ENCODE assay signal across 4 fruit fly cellular contexts in genomic region chr2L:11268933-11269631, dm6.
A peak's percentile ranks its signal among the peaks of the same experiment; 100 is the strongest.
TF ChIP-seq lines count a peak whose summit lies in the region.

Gene cmet, minus strand, starts transcription at chr2L:11269002.

TF ChIP-seq in whole organism, adult, 20 proteins besides CTCF, POLR2A, EP300 and RAD21 (continued from another document):
- TF ChIP-seq Clk (GFP tag; optimal IDR thresholded peaks at IDR 0.05; lab: Kevin White, UChicago) = no peak

TF ChIP-seq in whole organism, embryonic, 481 proteins besides CTCF, POLR2A, EP300 and RAD21 (continued from another document and continues in another):
- TF ChIP-seq nom (GFP tag; optimal IDR thresholded peaks at IDR 0.05; lab: Kevin White, UChicago) (no peak), CG17328 (GFP tag; IDR thresholded peaks at IDR 0.05; lab: Robert Waterston, UW) (peak; percentile 39; the same call in 1 of the 2 replicates), CG8281 (tag; optimal IDR thresholded peaks at IDR 0.05; lab: Kevin White, UChicago) (no peak), lola (GFP tag; optimal IDR thresholded peaks at IDR 0.05; lab: Kevin White, UChicago) (peak in 2 of 3 experiments; percentile 62 to 94), CG10366 (GFP tag; IDR thresholded peaks at IDR 0.05; lab: Robert Waterston, UW) (no peak; the same call in 1 of the 2 replicates), Elba2 (GFP tag; optimal IDR thresholded peaks at IDR 0.05; lab: Kevin White, UChicago) (peak; percentile 85), jigr1 (GFP tag; IDR thresholded peaks at IDR 0.05; lab: Robert Waterston, UW) (no peak), gem (tag; optimal IDR thresholded peaks at IDR 0.05; lab: Kevin White, UChicago) (peak; percentile 66), nerfin-2 (GFP tag; IDR thresholded peaks at IDR 0.05; lab: Robert Waterston, UW; ENCODE audit: partially characterized antibody) (peak; percentile 96), tx (GFP tag; optimal IDR thresholded peaks at IDR 0.05; lab: Kevin White, UChicago) (peak; percentile 60), Taf1 (GFP tag; IDR thresholded peaks at IDR 0.05; lab: Robert Waterston, UW) (peak; percentile 19; the same call in 1 of the 2 replicates), Rfx (GFP tag; IDR thresholded peaks at IDR 0.05; lab: Robert Waterston, UW) (peak; percentile 78), lmd (GFP tag; IDR thresholded peaks at IDR 0.05; lab: Robert Waterston, UW) (peak; percentile 46; the same call in 1 of the 2 replicates), Dref (GFP tag; IDR thresholded peaks at IDR 0.05; lab: Robert Waterston, UW) (peak; percentile 98), dati (GFP tag; IDR thresholded peaks at IDR 0.05; lab: Robert Waterston, UW) (no peak), pb (GFP tag; optimal IDR thresholded peaks at IDR 0.05; lab: Kevin White, UChicago) (peak; percentile 35), CG4360 (GFP tag; IDR thresholded peaks at IDR 0.05; lab: Robert Waterston, UW) (no peak), Aef1 (GFP tag; IDR thresholded peaks at IDR 0.05; lab: Robert Waterston, UW) (0 out of 3 replicates have a peak, but pooled peaks have one; percentile 31), CG9817 (tag; optimal IDR thresholded peaks at IDR 0.05; lab: Kevin White, UChicago) (peak; percentile 72), disco-r (GFP tag; optimal IDR thresholded peaks at IDR 0.05; lab: Kevin White, UChicago) (peak; percentile 18), slbo (GFP tag; IDR thresholded peaks at IDR 0.05; lab: Robert Waterston, UW) (peak; percentile 81), CG10274 (GFP tag; optimal IDR thresholded peaks at IDR 0.05; lab: Kevin White, UChicago) (no peak), unc-4 (GFP tag; IDR thresholded peaks at IDR 0.05; lab: Robert Waterston, UW; ENCODE audit: partially characterized antibody) (peak; percentile 79), odd (GFP tag; optimal IDR thresholded peaks at IDR 0.05; lab: Kevin White, UChicago) (no peak), lov (optimal IDR thresholded peaks at IDR 0.05; lab: Kevin White, UChicago) (no peak), lov (GFP tag; IDR thresholded peaks at IDR 0.05; lab: Robert Waterston, UW) (no peak), bigmax (GFP tag; optimal IDR thresholded peaks at IDR 0.05; lab: Kevin White, UChicago) (no peak), CG1603 (tag; optimal IDR thresholded peaks at IDR 0.05; lab: Kevin White, UChicago) (peak; percentile 89), vfl (GFP tag; optimal IDR thresholded peaks at IDR 0.05; lab: Kevin White, UChicago) (peak; percentile 24), gt (GFP tag; IDR thresholded peaks at IDR 0.05; lab: Robert Waterston, UW) (no peak), chinmo (GFP tag; IDR thresholded peaks at IDR 0.05; lab: Robert Waterston, UW; ENCODE audit: partially characterized antibody) (peak; percentile 79; the same call in 2 of the 4 replicates), E2f2 (GFP tag; IDR thresholded peaks at IDR 0.05; lab: Robert Waterston, UW) (peak; percentile 91), emc (GFP tag; optimal IDR thresholded peaks at IDR 0.05; lab: Kevin White, UChicago) (peak; percentile 18), gsb-n (tag; optimal IDR thresholded peaks at IDR 0.05; lab: Kevin White, UChicago) (peak; percentile 20), jing (GFP tag; optimal IDR thresholded peaks at IDR 0.05; lab: Kevin White, UChicago) (no peak), usp (GFP tag; optimal IDR thresholded peaks at IDR 0.05; lab: Kevin White, UChicago) (no peak), Scr (GFP tag; IDR thresholded peaks at IDR 0.05; lab: Robert Waterston, UW; ENCODE audit: partially characterized antibody) (peak; percentile 81), CG11247 (GFP tag; IDR thresholded peaks at IDR 0.05; lab: Robert Waterston, UW) (peak; percentile 48), Hr3 (GFP tag; optimal IDR thresholded peaks at IDR 0.05; lab: Kevin White, UChicago) (peak; percentile 49), CG13775 (GFP tag; optimal IDR thresholded peaks at IDR 0.05; lab: Kevin White, UChicago) (peak; percentile 45), Ssrp (tag; optimal IDR thresholded peaks at IDR 0.05; lab: Kevin White, UChicago) (peak; percentile 25), jumu (GFP tag; optimal IDR thresholded peaks at IDR 0.05; lab: Kevin White, UChicago) (peak; percentile 70)

TF ChIP-seq in whole organism, prepupa, 60 proteins besides CTCF, POLR2A, EP300 and RAD21 (continued from another document):
- TF ChIP-seq Ets96B (tag; optimal IDR thresholded peaks at IDR 0.05; lab: Kevin White, UChicago) = peak; percentile 11
- TF ChIP-seq CG10631 (GFP tag; optimal IDR thresholded peaks at IDR 0.05; lab: Kevin White, UChicago) = peak; percentile 59
- no peak for TF ChIP-seq vri (GFP tag; optimal IDR thresholded peaks at IDR 0.05; lab: Kevin White, UChicago)
- no peak for TF ChIP-seq svp (GFP tag; lab: Kevin White, UChicago)
- TF ChIP-seq eg (GFP tag; IDR thresholded peaks at IDR 0.05; lab: Robert Waterston, UW) = peak; percentile 41; the same call in 1 of the 3 replicates
- TF ChIP-seq fd85E (GFP tag; optimal IDR thresholded peaks at IDR 0.05; lab: Kevin White, UChicago) = no peak
- TF ChIP-seq CG3919 (GFP tag; optimal IDR thresholded peaks at IDR 0.05; lab: Kevin White, UChicago) = no peak
- no peak for TF ChIP-seq Sox15 (GFP tag; optimal IDR thresholded peaks at IDR 0.05; lab: Kevin White, UChicago)
- TF ChIP-seq CG6854 (GFP tag; optimal IDR thresholded peaks at IDR 0.05; lab: Kevin White, UChicago) = no peak
- peak; percentile 33 for TF ChIP-seq dsx (GFP tag; optimal IDR thresholded peaks at IDR 0.05; lab: Kevin White, UChicago; ENCODE audit: poor library complexity, severe bottlenecking)
- no peak for TF ChIP-seq CG10669 (GFP tag; optimal IDR thresholded peaks at IDR 0.05; lab: Kevin White, UChicago)
- no peak for TF ChIP-seq Eip93F (GFP tag; optimal IDR thresholded peaks at IDR 0.05; lab: Kevin White, UChicago)
- no peak for TF ChIP-seq Blimp-1 (GFP tag; optimal IDR thresholded peaks at IDR 0.05; lab: Kevin White, UChicago)
- no peak for TF ChIP-seq CG11294 (GFP tag; IDR thresholded peaks at IDR 0.05; lab: Robert Waterston, UW)
- TF ChIP-seq fd59A (GFP tag; optimal IDR thresholded peaks at IDR 0.05; lab: Kevin White, UChicago) = no peak
- no peak for TF ChIP-seq CG16779 (tag; optimal IDR thresholded peaks at IDR 0.05; lab: Kevin White, UChicago)
- TF ChIP-seq CG32006 (GFP tag; optimal IDR thresholded peaks at IDR 0.05; lab: Kevin White, UChicago) = no peak
- no peak for TF ChIP-seq achi (GFP tag; optimal IDR thresholded peaks at IDR 0.05; lab: Kevin White, UChicago)
- TF ChIP-seq CG1621 (tag; optimal IDR thresholded peaks at IDR 0.05; lab: Kevin White, UChicago) = no peak
- no peak for TF ChIP-seq CG6808 (GFP tag; optimal IDR thresholded peaks at IDR 0.05; lab: Kevin White, UChicago)
- no peak for TF ChIP-seq salr (GFP tag; optimal IDR thresholded peaks at IDR 0.05; lab: Kevin White, UChicago)
- peak; percentile 32; the same call in 2 of the 3 replicates for TF ChIP-seq CG6163 (GFP tag; IDR thresholded peaks at IDR 0.05; lab: Robert Waterston, UW)
- no peak for TF ChIP-seq CG8632 (GFP tag; optimal IDR thresholded peaks at IDR 0.05; lab: Kevin White, UChicago)
- TF ChIP-seq Gug (GFP tag; IDR thresholded peaks at IDR 0.05; lab: Robert Waterston, UW) = peak; percentile 17; the same call in 1 of the 2 replicates
- TF ChIP-seq topi (GFP tag; optimal IDR thresholded peaks at IDR 0.05; lab: Kevin White, UChicago) = no peak
- TF ChIP-seq esn (GFP tag; optimal IDR thresholded peaks at IDR 0.05; lab: Kevin White, UChicago) = no peak
- TF ChIP-seq Eip75B (GFP tag; optimal IDR thresholded peaks at IDR 0.05; lab: Kevin White, UChicago) = no peak
- TF ChIP-seq Met (GFP tag; optimal IDR thresholded peaks at IDR 0.05; lab: Kevin White, UChicago) = no peak
- TF ChIP-seq Smox (GFP tag; optimal IDR thresholded peaks at IDR 0.05; lab: Kevin White, UChicago) = no peak
- TF ChIP-seq CG8319 (GFP tag; optimal IDR thresholded peaks at IDR 0.05; lab: Kevin White, UChicago) = peak; percentile 2
- peak; percentile 69 for TF ChIP-seq Eip78C (GFP tag; lab: Kevin White, UChicago)
- no peak for TF ChIP-seq Hr39 (GFP tag; optimal IDR thresholded peaks at IDR 0.05; lab: Kevin White, UChicago)
- TF ChIP-seq CG11762 (GFP tag; optimal IDR thresholded peaks at IDR 0.05; lab: Kevin White, UChicago; ENCODE audit: insufficient read depth) = no peak
- TF ChIP-seq cyc (GFP tag; optimal IDR thresholded peaks at IDR 0.05; lab: Kevin White, UChicago) = peak; percentile 34
- no peak for TF ChIP-seq CG11902 (GFP tag; optimal IDR thresholded peaks at IDR 0.05; lab: Kevin White, UChicago)
- TF ChIP-seq CG34406 (GFP tag; optimal IDR thresholded peaks at IDR 0.05; lab: Kevin White, UChicago) = no peak
- TF ChIP-seq fkh (GFP tag; optimal IDR thresholded peaks at IDR 0.05; lab: Kevin White, UChicago) = no peak
- peak; percentile 17 for TF ChIP-seq CG6792 (GFP tag; optimal IDR thresholded peaks at IDR 0.05; lab: Kevin White, UChicago)
- TF ChIP-seq CG3032 (tag; optimal IDR thresholded peaks at IDR 0.05; lab: Kevin White, UChicago) = peak; percentile 11
- TF ChIP-seq pdm3 (GFP tag; optimal IDR thresholded peaks at IDR 0.05; lab: Kevin White, UChicago) = no peak
TF ChIP-seq in whole organism, prepupa: peak in this region for 17.

TF ChIP-seq in whole organism, wandering third instar larva, 38 proteins besides CTCF, POLR2A, EP300 and RAD21 (continued from another document):
- no peak for TF ChIP-seq Rel (GFP tag; optimal IDR thresholded peaks at IDR 0.05; lab: Kevin White, UChicago)
- TF ChIP-seq Rel (tag; optimal IDR thresholded peaks at IDR 0.05; lab: Kevin White, UChicago) = no peak
- peak; percentile 3 for TF ChIP-seq dmrt93B (GFP tag; optimal IDR thresholded peaks at IDR 0.05; lab: Kevin White, UChicago)
- TF ChIP-seq Myc (optimal IDR thresholded peaks at IDR 0.05; lab: Kevin White, UChicago) = no peak
- no peak for TF ChIP-seq CG32264 (GFP tag; optimal IDR thresholded peaks at IDR 0.05; lab: Kevin White, UChicago)
- peak; percentile 65 for TF ChIP-seq woc (GFP tag; optimal IDR thresholded peaks at IDR 0.05; lab: Kevin White, UChicago)
- TF ChIP-seq Hr78 (GFP tag; optimal IDR thresholded peaks at IDR 0.05; lab: Kevin White, UChicago) = peak; percentile 50
TF ChIP-seq in whole organism, wandering third instar larva: peak in this region for 12.
